Fruit fly (Drosophila melanogaster) whole organism, embryonic: ENCODE results near the gene CG44139.

Experiments
- B-H1 ChIP-seq: fragments of 200-800 bp; sonication (Bioruptor generic); IDR thresholded peaks from 3 replicates; pipeline ENCODE4 v1.3.6; 2022; ENCODE audit warnings: missing biosample characterization, missing genetic modification characterization
- Blimp-1 ChIP-seq: fragments of 200-800 bp; sonication (Bioruptor generic); optimal IDR thresholded peaks from 3 replicates; lab custom pipeline; 2018; ENCODE audit warnings: missing biosample characterization, missing genetic modification characterization, mild to moderate bottlenecking, moderate library complexity, missing genetic modification reagents
- CG10431 ChIP-seq: fragments of 200-800 bp; sonication (Bioruptor generic); optimal IDR thresholded peaks from 3 replicates; lab custom pipeline; 2018; ENCODE audit warnings: missing biosample characterization, mild to moderate bottlenecking, missing genetic modification characterization
- CG10979 ChIP-seq: fragments of 200-800 bp; sonication (Bioruptor generic); optimal IDR thresholded peaks from 2 replicates; lab custom pipeline; 2018; ENCODE audit warnings: missing biosample characterization, mild to moderate bottlenecking, missing genetic modification characterization, moderate library complexity
- CG11504 ChIP-seq: fragments of 200-800 bp; sonication (Bioruptor generic); optimal IDR thresholded peaks from 3 replicates; lab custom pipeline; 2019; ENCODE audit warnings: missing biosample characterization, mild to moderate bottlenecking, missing genetic modification characterization, moderate library complexity
- CG12391 ChIP-seq: fragments of 200-800 bp; sonication (Bioruptor generic); optimal IDR thresholded peaks from 3 replicates; lab custom pipeline; 2018; ENCODE audit warnings: missing biosample characterization, mild to moderate bottlenecking, missing genetic modification characterization, moderate library complexity
- CG13424 ChIP-seq: fragments of 200-800 bp; sonication (Bioruptor generic); optimal IDR thresholded peaks from 2 replicates; lab custom pipeline; 2019; ENCODE audit warnings: missing biosample characterization, mild to moderate bottlenecking, missing genetic modification characterization, moderate library complexity
- CG14050 ChIP-seq: fragments of 200-800 bp; sonication (Bioruptor generic); IDR thresholded peaks from 3 replicates; pipeline ENCODE4 v1.3.6; 2022; ENCODE audit warnings: missing biosample characterization, missing genetic modification characterization
- CG15073 ChIP-seq: fragments of 200-800 bp; sonication (Bioruptor generic); optimal IDR thresholded peaks from 2 replicates; lab custom pipeline; 2016; ENCODE audit warnings: missing biosample characterization, missing genetic modification characterization
- CG2116 ChIP-seq: fragments of 200-800 bp; sonication (Bioruptor generic); optimal IDR thresholded peaks from 3 replicates; lab custom pipeline; 2018; ENCODE audit warnings: missing biosample characterization, mild to moderate bottlenecking, missing genetic modification characterization
- CG7839 ChIP-seq: fragments of 200-800 bp; sonication (Bioruptor generic); optimal IDR thresholded peaks from 3 replicates; lab custom pipeline; 2018; ENCODE audit warnings: missing biosample characterization, mild to moderate bottlenecking, missing genetic modification characterization, moderate library complexity
- CG7963 ChIP-seq: fragments of 200-800 bp; sonication (Bioruptor generic); IDR thresholded peaks from 3 replicates; pipeline ENCODE4 v1.3.6; 2022; ENCODE audit warnings: missing biosample characterization, missing genetic modification characterization; ENCODE audit not compliant: partially characterized antibody
- CG8089 ChIP-seq: fragments of 200-800 bp; sonication (Bioruptor generic); optimal IDR thresholded peaks from 3 replicates; lab custom pipeline; 2016; ENCODE audit warnings: missing biosample characterization, missing genetic modification characterization
- CG9437 ChIP-seq: fragments of 200-800 bp; sonication (Bioruptor generic); optimal IDR thresholded peaks from 2 replicates; lab custom pipeline; 2018; ENCODE audit warnings: missing biosample characterization, mild to moderate bottlenecking, missing genetic modification characterization
- Dll ChIP-seq: fragments of 200-800 bp; sonication (Bioruptor generic); IDR thresholded peaks from 4 replicates; pipeline ENCODE4 v1.3.6; 2022; ENCODE audit warnings: missing biosample characterization, missing genetic modification characterization; ENCODE audit not compliant: partially characterized antibody
- Ets65A ChIP-seq: fragments of 200-800 bp; sonication (Bioruptor generic); peaks from one replicate; lab custom pipeline; 2016; ENCODE audit warnings: missing biosample characterization, missing genetic modification characterization
- H2.0 ChIP-seq: fragments of 200-800 bp; sonication (Bioruptor generic); IDR thresholded peaks from 2 replicates; pipeline ENCODE4 v1.3.6; 2022; ENCODE audit warnings: missing biosample characterization, missing genetic modification characterization
- Hey ChIP-seq: fragments of 200-800 bp; sonication (Bioruptor generic); optimal IDR thresholded peaks from 3 replicates; lab custom pipeline; 2018; ENCODE audit warnings: missing biosample characterization, mild to moderate bottlenecking, missing genetic modification characterization
- MESR4 ChIP-seq: fragments of 200-800 bp; sonication (Bioruptor generic); optimal IDR thresholded peaks from 2 replicates; lab custom pipeline; 2018; ENCODE audit warnings: missing biosample characterization, mild to moderate bottlenecking, missing genetic modification characterization, moderate library complexity
- MTF-1 ChIP-seq: fragments of 200-800 bp; sonication (Bioruptor generic); optimal IDR thresholded peaks from 2 replicates; lab custom pipeline; 2018; ENCODE audit warnings: missing biosample characterization, mild to moderate bottlenecking, missing genetic modification characterization, borderline replicate concordance
- Med ChIP-seq: fragments of 200-800 bp; sonication (Bioruptor generic); peaks from one replicate; lab custom pipeline; 2016; ENCODE audit warnings: missing biosample characterization, missing genetic modification characterization, mild to moderate bottlenecking, inconsistent platforms, moderate library complexity
- Oli ChIP-seq: fragments of 200-800 bp; sonication (Bioruptor generic); optimal IDR thresholded peaks from 2 replicates; lab custom pipeline; 2018; ENCODE audit warnings: missing biosample characterization, mild to moderate bottlenecking, missing genetic modification characterization, moderate library complexity
- Sox102F ChIP-seq: fragments of 200-800 bp; sonication (Bioruptor generic); optimal IDR thresholded peaks from 2 replicates; lab custom pipeline; 2018; ENCODE audit warnings: missing biosample characterization, mild to moderate bottlenecking, missing genetic modification characterization, moderate library complexity
- Xbp1 ChIP-seq: fragments of 200-800 bp; sonication (Bioruptor generic); optimal IDR thresholded peaks from 3 replicates; lab custom pipeline; 2016; ENCODE audit warnings: missing biosample characterization, mild to moderate bottlenecking, missing genetic modification characterization
- Xrp1 ChIP-seq: fragments of 200-800 bp; sonication (Bioruptor generic); IDR thresholded peaks from 2 replicates; pipeline ENCODE4 v1.3.6; 2022; ENCODE audit warnings: missing biosample characterization, missing genetic modification characterization
- bsh ChIP-seq, 2 experiments: fragments of 200-800 bp; sonication (Bioruptor generic); optimal IDR thresholded peaks; 2 replicates each; lab custom pipeline; 2017 to 2018; ENCODE audit warnings: mild to moderate bottlenecking in 2 of 2, missing biosample characterization in 2 of 2, missing genetic modification characterization in 2 of 2, moderate library complexity in 1 of 2
- chn ChIP-seq: fragments of 200-800 bp; sonication (Bioruptor generic); optimal IDR thresholded peaks from 2 replicates; lab custom pipeline; 2016; ENCODE audit warnings: missing biosample characterization, missing genetic modification characterization
- dmrt99B ChIP-seq: fragments of 200-800 bp; sonication (Bioruptor generic); optimal IDR thresholded peaks from 2 replicates; lab custom pipeline; 2018; ENCODE audit warnings: missing biosample characterization, mild to moderate bottlenecking, missing genetic modification characterization, moderate library complexity
- dpn ChIP-seq, 2 experiments: fragments of 200-800 bp; sonication (Bioruptor generic); optimal IDR thresholded peaks; 3 replicates each; lab custom pipeline; 2016; ENCODE audit warnings: missing biosample characterization in 2 of 2, missing genetic modification characterization in 2 of 2
- fd96Cb ChIP-seq: fragments of 200-800 bp; sonication (Bioruptor generic); optimal IDR thresholded peaks from 2 replicates; lab custom pipeline; 2018; ENCODE audit warnings: missing biosample characterization, mild to moderate bottlenecking, missing genetic modification characterization, moderate library complexity
- gem ChIP-seq: fragments of 200-800 bp; sonication (Bioruptor generic); optimal IDR thresholded peaks from 2 replicates; lab custom pipeline; 2019; ENCODE audit warnings: missing biosample characterization, mild to moderate bottlenecking, missing genetic modification characterization, moderate library complexity
- jumu ChIP-seq: fragments of 200-800 bp; sonication (Bioruptor generic); optimal IDR thresholded peaks from 3 replicates; lab custom pipeline; 2016; ENCODE audit warnings: missing biosample characterization, missing genetic modification characterization
- ken ChIP-seq: fragments of 200-800 bp; sonication (Bioruptor generic); IDR thresholded peaks from 3 replicates; pipeline ENCODE4 v1.3.6; 2022; ENCODE audit warnings: missing biosample characterization, missing genetic modification characterization
- onecut ChIP-seq: fragments of 200-800 bp; sonication (Bioruptor generic); IDR thresholded peaks from 2 replicates; pipeline ENCODE4 v1.3.6; 2022; ENCODE audit warnings: missing biosample characterization, missing genetic modification characterization
- ranshi ChIP-seq: fragments of 200-800 bp; sonication (Bioruptor generic); IDR thresholded peaks from 2 replicates; pipeline ENCODE4 v1.3.6; 2022; ENCODE audit warnings: missing biosample characterization, missing genetic modification characterization
- row ChIP-seq: fragments of 200-800 bp; sonication (Bioruptor generic); IDR thresholded peaks from 3 replicates; pipeline ENCODE4 v1.3.6; 2022; ENCODE audit warnings: missing biosample characterization, missing genetic modification characterization
- sd ChIP-seq: fragments of 200-800 bp; sonication (Bioruptor generic); optimal IDR thresholded peaks from 3 replicates; lab custom pipeline; 2018; ENCODE audit warnings: missing biosample characterization, mild to moderate bottlenecking, missing genetic modification characterization, moderate library complexity
- sens ChIP-seq: fragments of 200-800 bp; sonication (Bioruptor generic); peaks from one replicate; lab custom pipeline; 2016; ENCODE audit warnings: missing biosample characterization, missing genetic modification characterization
- sisA ChIP-seq: fragments of 200-800 bp; sonication (Bioruptor generic); IDR thresholded peaks from 2 replicates; pipeline ENCODE4 v1.3.6; 2022; ENCODE audit warnings: missing biosample characterization, missing genetic modification characterization
- tin ChIP-seq: fragments of 200-800 bp; sonication (Bioruptor generic); optimal IDR thresholded peaks from 3 replicates; lab custom pipeline; 2016; ENCODE audit warnings: missing biosample characterization, missing genetic modification characterization
- vfl ChIP-seq: fragments of 200-800 bp; sonication (Bioruptor generic); optimal IDR thresholded peaks from 2 replicates; lab custom pipeline; 2016; ENCODE audit warnings: missing biosample characterization, missing genetic modification characterization
- zen2 ChIP-seq: fragments of 200-800 bp; sonication (Bioruptor generic); IDR thresholded peaks from 3 replicates; pipeline ENCODE4 v1.3.6; 2022; ENCODE audit warnings: missing biosample characterization, missing genetic modification characterization; ENCODE audit not compliant: partially characterized antibody
- zfh1 ChIP-seq: fragments of 200-800 bp; sonication (Bioruptor generic); IDR thresholded peaks from 3 replicates; pipeline ENCODE4 v1.3.6; 2022; ENCODE audit warnings: missing biosample characterization, missing genetic modification characterization

The CG44139 gene

dm6 chr2L:2394872-2395271, 29.7 kb upstream of the CG44139 start (continued):
- peak; percentile 47; the same call in 2 of the 3 replicates for TF ChIP-seq row (GFP tag; lab: Robert Waterston, UW)
- TF ChIP-seq Med (GFP tag; lab: Kevin White, UChicago), result peak; percentile 70

dm6 chr2L:2397080-2397479, 27.5 kb upstream of the CG44139 start:
- TF ChIP-seq tin (GFP tag; lab: Kevin White, UChicago) (peak; percentile 17), CG10979 (tag; lab: Kevin White, UChicago) (peak; percentile 42), sens (peak; percentile 53), B-H1 (GFP tag; lab: Robert Waterston, UW) (no peak), ken (peak; percentile 55; the same call in 1 of the 3 replicates), CG15073 (no peak), CG11504 (tag; lab: Kevin White, UChicago) (peak; percentile 36), CG13424 (no peak), zen2 (GFP tag; lab: Robert Waterston, UW) (no peak), Blimp-1 (GFP tag; lab: Kevin White, UChicago) (peak; percentile 1), CG9437 (GFP tag; lab: Kevin White, UChicago) (no peak), CG12391 (tag; lab: Kevin White, UChicago) (no peak), jumu (no peak), sisA (GFP tag; lab: Robert Waterston, UW) (peak; percentile 46; the same call in 1 of the 2 replicates), Sox102F (GFP tag; lab: Kevin White, UChicago) (peak; percentile 3), ranshi (peak; percentile 29; the same call in 1 of the 2 replicates), row (GFP tag; lab: Robert Waterston, UW) (peak; percentile 32; the same call in 1 of the 3 replicates), Ets65A (GFP tag; lab: Kevin White, UChicago) (peak; percentile 66), CG8089 (GFP tag; lab: Kevin White, UChicago) (no peak), CG7839 (tag; lab: Kevin White, UChicago) (peak; percentile 14), sd (tag; lab: Kevin White, UChicago) (no peak), Xbp1 (GFP tag; lab: Kevin White, UChicago) (peak; percentile 9), CG10431 (no peak), Oli (no peak), dpn (GFP tag; optimal IDR thresholded peaks at IDR 0.05; lab: Kevin White, UChicago) (peak in 1 of 2 experiments; percentile 7), Xrp1 (GFP tag; lab: Robert Waterston, UW) (peak; percentile 24; the same call in 1 of the 2 replicates), H2.0 (0 out of 2 replicates have a peak, but pooled peaks have one; percentile 11), bsh (GFP tag; optimal IDR thresholded peaks at IDR 0.05; lab: Kevin White, UChicago) (peak in 1 of 2 experiments; percentile 33), zfh1 (GFP tag; lab: Robert Waterston, UW) (no peak), fd96Cb (tag; lab: Kevin White, UChicago) (peak; percentile 5), chn (GFP tag; lab: Kevin White, UChicago) (no peak), dmrt99B (tag; lab: Kevin White, UChicago) (peak; percentile 49), CG2116 (GFP tag; lab: Kevin White, UChicago) (no peak), Med (GFP tag; lab: Kevin White, UChicago) (peak; percentile 40), Hey (tag; lab: Kevin White, UChicago) (peak; percentile 49), Dll (no peak), gem (tag; lab: Kevin White, UChicago) (peak; percentile 10), MESR4 (no peak), MTF-1 (GFP tag; lab: Kevin White, UChicago) (no peak), CG7963 (GFP tag; lab: Robert Waterston, UW) (no peak), CG14050 (GFP tag; lab: Robert Waterston, UW) (0 out of 3 replicates have a peak, but pooled peaks have one; percentile 16), onecut (GFP tag; lab: Robert Waterston, UW) (peak; percentile 21; the same call in 1 of the 2 replicates), vfl (GFP tag; lab: Kevin White, UChicago) (no peak)
